Worm (Caenorhabditis elegans): Measurements from ENCODE around the gene gex-2.

ce11 chrIV:570799-571300, 1.7 kb upstream of the gex-2 start, which contains the start of gene F56A11.5:
- TF ChIP-seq ama-1 (optimal IDR thresholded peaks at IDR 0.05): no peak
- TF ChIP-seq sea-1 (GFP tag; conservative IDR thresholded peaks at IDR 0.05): no peak
- no peak for TF ChIP-seq scrt-1 (GFP tag; IDR thresholded peaks at IDR 0.05)
- TF ChIP-seq F13C5.2 (tag; optimal IDR thresholded peaks at IDR 0.05): no peak
- no peak for TF ChIP-seq pes-1 (GFP tag; IDR thresholded peaks at IDR 0.05)
- no peak for TF ChIP-seq tra-4 (tag; optimal IDR thresholded peaks at IDR 0.05)
- no peak for TF ChIP-seq hnd-1 (tag; optimal IDR thresholded peaks at IDR 0.05)
- no peak for TF ChIP-seq B0310.2 (tag; optimal IDR thresholded peaks at IDR 0.05)
- no peak for TF ChIP-seq ceh-36 (tag; optimal IDR thresholded peaks at IDR 0.05)
- no peak for TF ChIP-seq hmbx-1 (tag; optimal IDR thresholded peaks at IDR 0.05)
- TF ChIP-seq hmg-4 (GFP tag; optimal IDR thresholded peaks at IDR 0.05): no peak
- no peak for TF ChIP-seq flt-1 (GFP tag; IDR thresholded peaks at IDR 0.05)
- TF ChIP-seq aly-1 (tag; optimal IDR thresholded peaks at IDR 0.05): no peak
- TF ChIP-seq tbx-11 (GFP tag; IDR thresholded peaks at IDR 0.05): no peak

All from whole organism, early embryonic.